Worm (Caenorhabditis elegans) whole organism, L3 larva: ENCODE data around the gene dnj-22.

Experiments
- aly-2 ChIP-seq: fragments of 150-350 bp; optimal IDR thresholded peaks from 2 replicates; lab custom pipeline; 2014; ENCODE audit warnings: missing biosample characterization, missing genetic modification characterization
- ama-1 ChIP-seq: fragments of 150-350 bp; optimal IDR thresholded peaks from 2 replicates; lab custom pipeline; 2018
- ceh-82 ChIP-seq: fragments of 150-350 bp; optimal IDR thresholded peaks from 2 replicates; lab custom pipeline; 2014; ENCODE audit warnings: missing biosample characterization, missing genetic modification characterization
- ceh-9 ChIP-seq: sonication (generic microtip); optimal IDR thresholded peaks from 2 replicates; lab custom pipeline; 2018; ENCODE audit warnings: missing biosample characterization, missing genetic modification characterization
- daf-12 ChIP-seq: fragments of 150-350 bp; optimal IDR thresholded peaks from 2 replicates; lab custom pipeline; 2014; ENCODE audit warnings: missing biosample characterization, missing genetic modification reagents, missing genetic modification characterization
- egl-27 ChIP-seq: sonication (generic microtip); optimal IDR thresholded peaks from 4 replicates; lab custom pipeline; 2017; ENCODE audit warnings: missing biosample characterization, missing genetic modification reagents, missing genetic modification characterization
- egl-5 ChIP-seq: fragments of 150-350 bp; optimal IDR thresholded peaks from 2 replicates; lab custom pipeline; 2017; ENCODE audit warnings: missing biosample characterization, missing genetic modification reagents, missing genetic modification characterization, inconsistent platforms
- elt-1 ChIP-seq: fragments of 150-350 bp; optimal IDR thresholded peaks from 2 replicates; lab custom pipeline; 2014; ENCODE audit warnings: missing biosample characterization, missing genetic modification characterization
- elt-2 ChIP-seq: sonication (generic microtip); optimal IDR thresholded peaks from 2 replicates; lab custom pipeline; 2016; ENCODE audit warnings: missing genetic modification reagents, mild to moderate bottlenecking, missing genetic modification characterization, missing compliant biosample characterization
- eor-1 ChIP-seq, 2 experiments: fragments of 150-350 bp; optimal IDR thresholded peaks; 2 replicates each; lab custom pipeline; 2014 to 2018; ENCODE audit warnings: missing biosample characterization in 2 of 2, missing genetic modification characterization in 2 of 2
- fkh-10 ChIP-seq: sonication (generic microtip); optimal IDR thresholded peaks from 2 replicates; lab custom pipeline; 2017; ENCODE audit warnings: missing biosample characterization, missing genetic modification reagents, missing genetic modification characterization
- fos-1 ChIP-seq: fragments of 150-350 bp; optimal IDR thresholded peaks from 2 replicates; lab custom pipeline; 2014; ENCODE audit warnings: missing biosample characterization, missing genetic modification characterization
- hmg-11 ChIP-seq: sonication (generic microtip); optimal IDR thresholded peaks from 2 replicates; lab custom pipeline; 2016; ENCODE audit warnings: missing genetic modification characterization, missing compliant biosample characterization
- jun-1 ChIP-seq: fragments of 150-350 bp; optimal IDR thresholded peaks from 2 replicates; lab custom pipeline; 2014; ENCODE audit warnings: missing biosample characterization, missing genetic modification reagents, missing genetic modification characterization
- lin-15B ChIP-seq: fragments of 150-350 bp; optimal IDR thresholded peaks from 2 replicates; lab custom pipeline; 2014; ENCODE audit warnings: missing biosample characterization, missing genetic modification characterization
- lsy-12 ChIP-seq: sonication (generic microtip); optimal IDR thresholded peaks from 2 replicates; lab custom pipeline; 2016; ENCODE audit warnings: mild to moderate bottlenecking, missing genetic modification characterization, missing compliant biosample characterization
- mdl-1 ChIP-seq: fragments of 150-350 bp; optimal IDR thresholded peaks from 2 replicates; lab custom pipeline; 2014; ENCODE audit warnings: missing biosample characterization, missing genetic modification characterization
- mml-1 ChIP-seq: fragments of 150-350 bp; sonication (generic microtip); optimal IDR thresholded peaks from 3 replicates; lab custom pipeline; 2014; ENCODE audit warnings: missing biosample characterization, missing genetic modification characterization
- nfya-1 ChIP-seq: sonication (generic microtip); optimal IDR thresholded peaks from 2 replicates; lab custom pipeline; 2017; ENCODE audit warnings: missing genetic modification characterization, mild to moderate bottlenecking, missing compliant biosample characterization, antibody characterized with exemption, moderate library complexity; ENCODE audit not compliant: insufficient read depth
- nhr-12 ChIP-seq: fragments of 150-350 bp; optimal IDR thresholded peaks from 2 replicates; lab custom pipeline; 2014; ENCODE audit warnings: missing biosample characterization, missing genetic modification characterization
- nhr-237 ChIP-seq: fragments of 150-350 bp; optimal IDR thresholded peaks from 2 replicates; lab custom pipeline; 2014; ENCODE audit warnings: missing biosample characterization, missing genetic modification characterization
- nhr-25 ChIP-seq: sonication (generic microtip); optimal IDR thresholded peaks from 2 replicates; lab custom pipeline; 2017; ENCODE audit warnings: missing biosample characterization, missing genetic modification characterization
- nhr-28 ChIP-seq: fragments of 150-350 bp; optimal IDR thresholded peaks from 2 replicates; lab custom pipeline; 2014; ENCODE audit warnings: missing biosample characterization, missing genetic modification characterization
- nhr-43 ChIP-seq: sonication (generic microtip); optimal IDR thresholded peaks from 2 replicates; lab custom pipeline; 2016; ENCODE audit warnings: mild to moderate bottlenecking, missing genetic modification characterization, missing compliant biosample characterization; ENCODE audit not compliant: poor library complexity, severe bottlenecking
- nhr-67 ChIP-seq: fragments of 150-350 bp; optimal IDR thresholded peaks from 2 replicates; lab custom pipeline; 2014; ENCODE audit warnings: missing biosample characterization, missing genetic modification characterization
- nhr-76 ChIP-seq: fragments of 150-350 bp; sonication (generic microtip); optimal IDR thresholded peaks from 5 replicates; lab custom pipeline; 2014; ENCODE audit warnings: missing biosample characterization, missing genetic modification characterization
- pha-4 ChIP-seq: fragments of 150-350 bp; optimal IDR thresholded peaks from 2 replicates; lab custom pipeline; 2014; ENCODE audit warnings: missing biosample characterization, missing genetic modification reagents, missing genetic modification characterization
- pqm-1 ChIP-seq: fragments of 150-350 bp; optimal IDR thresholded peaks from 2 replicates; lab custom pipeline; 2017; ENCODE audit warnings: missing biosample characterization, missing genetic modification characterization, inconsistent platforms
- sea-2 ChIP-seq: fragments of 150-350 bp; sonication (generic microtip); optimal IDR thresholded peaks from 4 replicates; lab custom pipeline; 2014; ENCODE audit warnings: missing biosample characterization, missing genetic modification reagents, missing genetic modification characterization
- snpc-4 ChIP-seq: fragments of 150-350 bp; optimal IDR thresholded peaks from 2 replicates; lab custom pipeline; 2014; ENCODE audit warnings: missing biosample characterization, missing genetic modification characterization
- tbx-2 ChIP-seq: sonication (generic microtip); optimal IDR thresholded peaks from 2 replicates; lab custom pipeline; 2016; ENCODE audit warnings: mild to moderate bottlenecking, missing genetic modification characterization, missing compliant biosample characterization
- unc-39 ChIP-seq: sonication (generic microtip); optimal IDR thresholded peaks from 4 replicates; lab custom pipeline; 2017; ENCODE audit warnings: missing biosample characterization, missing genetic modification characterization
- unc-62 ChIP-seq: fragments of 150-350 bp; sonication (generic microtip); optimal IDR thresholded peaks from 4 replicates; lab custom pipeline; 2014; ENCODE audit warnings: missing biosample characterization, missing genetic modification reagents, missing genetic modification characterization
- zag-1 ChIP-seq: fragments of 150-350 bp; optimal IDR thresholded peaks from 2 replicates; lab custom pipeline; 2014; ENCODE audit warnings: missing biosample characterization, missing genetic modification characterization
- ztf-11 ChIP-seq: fragments of 150-350 bp; optimal IDR thresholded peaks from 2 replicates; lab custom pipeline; 2014; ENCODE audit warnings: missing biosample characterization, missing genetic modification characterization
- ztf-4 ChIP-seq: fragments of 150-350 bp; optimal IDR thresholded peaks from 2 replicates; lab custom pipeline; 2014; ENCODE audit warnings: missing biosample characterization, missing genetic modification characterization

The dnj-22 gene

ce11 chrV:8426210-8426609 lies 35.7 kb downstream of the dnj-22 start:
- TF ChIP-seq pha-4 (tag; lab: Kevin White, UChicago) (peak; percentile 14), nhr-28 (tag; lab: Kevin White, UChicago) (no peak), nfya-1 (tag; lab: Kevin White, UChicago) (peak; percentile 37)

ce11 chrV:8424840-8425814 lies 36.8 kb downstream of the dnj-22 start:
- TF ChIP-seq pha-4 (tag; lab: Kevin White, UChicago) (peak; percentile 73), elt-1 (tag; lab: Kevin White, UChicago) (no peak), nhr-25 (tag; lab: Kevin White, UChicago) (peak; percentile 14), lin-15B (tag; lab: Kevin White, UChicago) (no peak), ama-1 (lab: Kevin White, UChicago) (peak; percentile 16), nhr-67 (no peak), ceh-82 (tag; lab: Kevin White, UChicago) (no peak), pqm-1 (peak; percentile 88), elt-2 (peak; percentile 92), ztf-4 (peak; percentile 23), egl-5 (tag; lab: Kevin White, UChicago) (no peak), mml-1 (no peak), mdl-1 (no peak), jun-1 (tag; lab: Kevin White, UChicago) (peak; percentile 9)
- TF ChIP-seq, all 47 proteins: peak for 7

- TF ChIP-seq unc-39 (tag; lab: Kevin White, UChicago) (no peak), sea-2 (GFP tag; lab: Kevin White, UChicago) (no peak), nhr-237 (tag; lab: Kevin White, UChicago) (no peak), pqm-1 (no peak), unc-62 (GFP tag; lab: Kevin White, UChicago) (no peak), elt-1 (tag; lab: Kevin White, UChicago) (no peak), lsy-12 (tag; lab: Kevin White, UChicago) (no peak), nfya-1 (tag; lab: Kevin White, UChicago) (peak; percentile 69)
Measured at ce11 chrV:8417271-8417670, 44.6 kb downstream of the dnj-22 start.

ce11 chrV:8415113-8415530 lies 46.8 kb downstream of the dnj-22 start:
- TF ChIP-seq ztf-4: no peak
- no peak for TF ChIP-seq ama-1 (lab: Kevin White, UChicago)
- TF ChIP-seq snpc-4 (tag; lab: Kevin White, UChicago): no peak
- no peak for TF ChIP-seq nhr-43 (tag; lab: Kevin White, UChicago)
- TF ChIP-seq ztf-11 (tag; lab: Kevin White, UChicago): no peak
- TF ChIP-seq nhr-76 (tag; lab: Kevin White, UChicago): no peak
- no peak for TF ChIP-seq aly-2 (tag; lab: Kevin White, UChicago)
- no peak for TF ChIP-seq mdl-1
- TF ChIP-seq daf-12 (tag; lab: Kevin White, UChicago): no peak

- TF ChIP-seq elt-2: no peak
- TF ChIP-seq fkh-10: no peak
- no peak for TF ChIP-seq nhr-12 (tag; lab: Kevin White, UChicago)
- TF ChIP-seq tbx-2: no peak
- no peak for TF ChIP-seq zag-1 (tag; lab: Kevin White, UChicago)
- TF ChIP-seq daf-12 (tag; lab: Kevin White, UChicago): no peak
- TF ChIP-seq unc-39 (tag; lab: Kevin White, UChicago): no peak
- TF ChIP-seq nhr-25 (tag; lab: Kevin White, UChicago): no peak
- TF ChIP-seq ceh-9 (tag; lab: Kevin White, UChicago): no peak
- no peak for TF ChIP-seq hmg-11 (tag; lab: Kevin White, UChicago)
- TF ChIP-seq aly-2 (tag; lab: Kevin White, UChicago): no peak
- no peak for TF ChIP-seq nfya-1 (tag; lab: Kevin White, UChicago)
- TF ChIP-seq egl-5 (tag; lab: Kevin White, UChicago): no peak
- no peak for TF ChIP-seq fos-1 (tag; lab: Kevin White, UChicago)
- no peak for TF ChIP-seq eor-1 (tag; optimal IDR thresholded peaks at IDR 0.05; lab: Kevin White, UChicago)
- TF ChIP-seq ztf-11 (tag; lab: Kevin White, UChicago): no peak
- no peak for TF ChIP-seq egl-27 (tag; lab: Kevin White, UChicago)
- TF ChIP-seq, all 47 proteins: peak for 0
Measured at ce11 chrV:8414036-8414728, 47.7 kb downstream of the dnj-22 start, which contains the start of gene pos-1. pos-1 (plus strand) TSS chrV:8414086.
